Fruit fly (Drosophila melanogaster) whole organism, adult: ENCODE results near the gene CG33769.

ENCODE experiments used
- CG11617 ChIP-seq: fragments of 200-800 bp; sonication (Bioruptor generic); optimal IDR thresholded peaks from 2 replicates; lab custom pipeline; 2017; ENCODE audit warnings: mild to moderate bottlenecking, missing biosample characterization, missing genetic modification reagents, missing genetic modification characterization
- CG12768 ChIP-seq: fragments of 200-800 bp; sonication (Bioruptor generic); optimal IDR thresholded peaks from 2 replicates; lab custom pipeline; 2017; ENCODE audit warnings: missing biosample characterization, missing genetic modification characterization, mild to moderate bottlenecking, moderate library complexity, missing genetic modification reagents
- CG1620 ChIP-seq: fragments of 200-800 bp; sonication (Bioruptor generic); optimal IDR thresholded peaks from 2 replicates; lab custom pipeline; 2016; ENCODE audit warnings: missing biosample characterization, missing genetic modification characterization
- CG33017 ChIP-seq: fragments of 200-800 bp; sonication (Bioruptor generic); optimal IDR thresholded peaks from 2 replicates; lab custom pipeline; 2018; ENCODE audit warnings: missing biosample characterization, mild to moderate bottlenecking, missing genetic modification characterization, moderate library complexity
- CG7101 ChIP-seq: fragments of 200-800 bp; sonication (Bioruptor generic); optimal IDR thresholded peaks from 2 replicates; lab custom pipeline; 2018; ENCODE audit warnings: missing biosample characterization, mild to moderate bottlenecking, missing genetic modification characterization, moderate library complexity
- ovo ChIP-seq: fragments of 200-800 bp; sonication (Bioruptor generic); optimal IDR thresholded peaks from 2 replicates; lab custom pipeline; 2016; ENCODE audit warnings: missing biosample characterization, missing genetic modification characterization

DNA sequence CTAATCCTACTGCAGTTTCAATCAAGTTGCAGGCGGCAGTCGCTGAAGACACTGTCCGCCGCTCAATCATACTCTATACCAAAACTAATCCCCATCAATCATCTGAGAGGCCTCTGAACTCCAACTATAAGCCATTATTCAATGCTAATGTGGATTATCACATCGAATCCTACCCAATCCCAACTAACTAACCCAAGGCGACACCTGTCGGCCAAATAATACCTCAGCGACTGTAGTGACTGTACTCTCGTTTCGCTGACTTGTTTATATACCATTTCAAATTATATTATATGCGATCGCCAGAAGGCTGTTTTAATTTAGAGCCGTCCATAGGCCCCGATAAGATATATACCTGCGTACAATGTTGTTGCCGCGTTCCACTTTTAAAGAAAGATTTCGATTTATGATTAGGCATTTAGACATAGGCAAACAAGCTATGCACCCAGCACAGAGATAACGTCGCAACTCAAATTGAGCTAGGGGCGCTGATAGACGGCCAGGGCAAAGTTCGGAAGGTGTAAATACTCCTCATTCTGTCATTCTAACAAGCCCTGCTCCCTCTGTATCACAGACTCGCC, 24.1 kb downstream of the CG33769 start:
- no peak for TF ChIP-seq CG12768 (GFP tag; lab: Kevin White, UChicago)
- no peak for TF ChIP-seq CG33017 (tag; lab: Kevin White, UChicago)
- no peak for TF ChIP-seq CG7101 (tag; lab: Kevin White, UChicago)
- TF ChIP-seq CG1620 (GFP tag; lab: Kevin White, UChicago): no peak
- TF ChIP-seq ovo: no peak
- no peak for TF ChIP-seq CG11617 (GFP tag; lab: Kevin White, UChicago)
